Fruit fly (Drosophila melanogaster) whole organism, wandering third instar larva: Measurements from ENCODE around the gene Pnn.

Experiments used
- Abd-B ChIP-seq: fragments of >200 bp; optimal IDR thresholded peaks from 2 replicates; lab custom pipeline; 2017; ENCODE audit warnings: missing biosample characterization, missing genetic modification characterization
- Hr83 ChIP-seq: fragments of 200-300 bp; sonication (Bioruptor generic); optimal IDR thresholded peaks from 2 replicates; lab custom pipeline; 2016; ENCODE audit warnings: missing biosample characterization, mild to moderate bottlenecking, missing genetic modification characterization, moderate library complexity; ENCODE audit not compliant: poor library complexity, severe bottlenecking
- fru ChIP-seq: fragments of 200-800 bp; sonication (Bioruptor generic); optimal IDR thresholded peaks from 3 replicates; lab custom pipeline; 2016; ENCODE audit warnings: missing biosample characterization, mild to moderate bottlenecking, missing genetic modification characterization
- lola ChIP-seq: fragments of >200 bp; optimal IDR thresholded peaks from 2 replicates; lab custom pipeline; 2017; ENCODE audit warnings: missing biosample characterization, missing genetic modification characterization
- usp ChIP-seq: fragments of >200 bp; optimal IDR thresholded peaks from 2 replicates; lab custom pipeline; 2017; ENCODE audit warnings: missing biosample characterization, missing genetic modification characterization

- TF ChIP-seq fru (GFP tag; lab: Kevin White, UChicago) = no peak
- no peak for TF ChIP-seq Abd-B (GFP tag; lab: Kevin White, UChicago)
- TF ChIP-seq usp = no peak
- TF ChIP-seq Hr83 (GFP tag; lab: Kevin White, UChicago) = no peak
- no peak for TF ChIP-seq lola (GFP tag; lab: Kevin White, UChicago)
Observed at dm6 chr3R:9759360-9760191, 18.9 kb downstream of the Pnn start, which contains the start of gene Mpi.
